Worm (Caenorhabditis elegans): ENCODE data around the gene R53.8.

ce11 chrII:10008552-10008951 is 32.0 kb downstream of the R53.8 start:
- TF ChIP-seq hnd-1 (tag; optimal IDR thresholded peaks at IDR 0.05) (no peak), ama-1 (optimal IDR thresholded peaks at IDR 0.05) (no peak), flt-1 (GFP tag; IDR thresholded peaks at IDR 0.05) (no peak), tra-4 (tag; optimal IDR thresholded peaks at IDR 0.05) (no peak), B0310.2 (tag; optimal IDR thresholded peaks at IDR 0.05) (no peak), tbx-11 (GFP tag; IDR thresholded peaks at IDR 0.05) (no peak), aly-1 (tag; optimal IDR thresholded peaks at IDR 0.05) (no peak), ets-7 (tag; optimal IDR thresholded peaks at IDR 0.05) (no peak), sea-1 (GFP tag; conservative IDR thresholded peaks at IDR 0.05) (no peak), pes-1 (GFP tag; IDR thresholded peaks at IDR 0.05) (no peak), F13C5.2 (tag; optimal IDR thresholded peaks at IDR 0.05) (no peak), hmbx-1 (tag; optimal IDR thresholded peaks at IDR 0.05) (no peak), ceh-36 (tag; optimal IDR thresholded peaks at IDR 0.05) (no peak)
